Worm (Caenorhabditis elegans): ENCODE measurements around the gene Y66D12A.1.

Y66D12A.1 gene

DNA sequence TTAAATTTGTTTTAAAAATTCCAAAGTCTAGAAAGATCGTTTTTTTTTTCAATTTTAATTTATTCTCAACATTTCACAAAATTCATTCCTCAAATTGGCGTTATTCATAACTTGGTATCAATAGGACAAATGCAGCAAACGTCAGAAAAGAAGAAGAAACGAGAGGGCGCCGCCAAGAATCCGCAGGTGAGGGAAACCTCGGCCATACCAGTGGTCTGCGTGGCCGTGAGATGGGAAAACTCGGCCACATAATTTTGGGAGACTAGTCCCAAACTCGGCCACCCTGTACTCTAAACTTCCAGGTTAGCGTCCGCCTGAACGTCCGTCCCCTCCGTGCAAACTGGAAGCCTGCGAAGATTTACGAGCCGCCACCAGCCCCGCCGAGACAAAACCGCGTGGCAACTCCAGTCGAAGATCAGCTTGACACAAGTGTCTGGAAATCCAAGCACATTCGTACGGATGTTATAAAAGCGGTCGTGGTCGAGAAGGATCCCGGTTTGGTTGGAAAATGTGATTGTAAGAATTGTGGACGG is 44.5 kb upstream of the Y66D12A.1 start, which contains the start of gene Y66D12A.11:
TSS of gene Y66D12A.11 (plus strand) at position 51 of the 533 bp plus-strand sequence.
- no peak for TF ChIP-seq tbx-7 (tag; optimal IDR thresholded peaks at IDR 0.05)
- no peak for TF ChIP-seq hlh-6 (tag; optimal IDR thresholded peaks at IDR 0.05)
- no peak for TF ChIP-seq mec-3 (tag; optimal IDR thresholded peaks at IDR 0.05; ENCODE audit: borderline replicate concordance)
- TF ChIP-seq K02D7.2 (tag; optimal IDR thresholded peaks at IDR 0.05) = no peak
- TF ChIP-seq ceh-31 (tag; optimal IDR thresholded peaks at IDR 0.05) = no peak
- TF ChIP-seq nfya-1 (tag; optimal IDR thresholded peaks at IDR 0.05) = no peak
- no peak for TF ChIP-seq sox-2 (GFP tag; IDR thresholded peaks at IDR 0.05)
- no peak for TF ChIP-seq hlh-15 (tag; optimal IDR thresholded peaks at IDR 0.05)
- no peak for TF ChIP-seq Y22D7AL.16 (tag; optimal IDR thresholded peaks at IDR 0.05)
- no peak for TF ChIP-seq zip-5 (tag; optimal IDR thresholded peaks at IDR 0.05)
- no peak for TF ChIP-seq dmd-4 (tag; optimal IDR thresholded peaks at IDR 0.05; ENCODE audit: borderline replicate concordance)
- no peak for TF ChIP-seq pha-2 (tag; optimal IDR thresholded peaks at IDR 0.05)
- no peak for TF ChIP-seq odd-2 (tag; optimal IDR thresholded peaks at IDR 0.05)
- no peak for TF ChIP-seq hlh-30 (tag; optimal IDR thresholded peaks at IDR 0.05; ENCODE audit: insufficient read depth)
- TF ChIP-seq K09A11.1 (tag; optimal IDR thresholded peaks at IDR 0.05; ENCODE audit: insufficient read depth) = no peak
- no peak for TF ChIP-seq unc-42 (tag; optimal IDR thresholded peaks at IDR 0.05)

DNA sequence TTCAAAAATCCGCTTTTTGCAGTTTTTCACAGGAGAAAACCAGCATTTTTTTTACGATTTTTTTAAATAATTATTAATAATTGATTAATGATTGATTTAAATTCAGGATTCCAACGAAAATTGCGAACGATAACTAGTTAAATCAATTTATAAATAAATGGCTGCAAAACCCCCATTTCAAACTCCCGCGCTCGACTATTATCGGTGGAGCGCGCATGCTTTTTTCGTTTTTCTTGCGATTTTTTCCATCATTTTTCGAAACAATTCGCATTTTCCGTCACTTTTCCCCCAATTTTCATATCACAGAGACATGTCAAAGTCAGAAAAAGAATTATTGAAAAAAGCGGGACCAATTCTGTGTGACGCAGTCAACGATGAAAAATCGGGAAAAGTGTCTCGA is 42.4 kb upstream of the Y66D12A.1 start, which contains the start of gene Y66D12A.10:
TSS of gene Y66D12A.10 (plus strand) at position 273 of the 400 bp plus-strand sequence.
- TF ChIP-seq C08G9.2 (tag; optimal IDR thresholded peaks at IDR 0.05) (no peak), ceh-2 (tag; optimal IDR thresholded peaks at IDR 0.05) (no peak), unc-86 (tag; optimal IDR thresholded peaks at IDR 0.05) (no peak), dmd-4 (tag; optimal IDR thresholded peaks at IDR 0.05; ENCODE audit: borderline replicate concordance) (no peak), nfya-1 (tag; optimal IDR thresholded peaks at IDR 0.05) (no peak)

DNA sequence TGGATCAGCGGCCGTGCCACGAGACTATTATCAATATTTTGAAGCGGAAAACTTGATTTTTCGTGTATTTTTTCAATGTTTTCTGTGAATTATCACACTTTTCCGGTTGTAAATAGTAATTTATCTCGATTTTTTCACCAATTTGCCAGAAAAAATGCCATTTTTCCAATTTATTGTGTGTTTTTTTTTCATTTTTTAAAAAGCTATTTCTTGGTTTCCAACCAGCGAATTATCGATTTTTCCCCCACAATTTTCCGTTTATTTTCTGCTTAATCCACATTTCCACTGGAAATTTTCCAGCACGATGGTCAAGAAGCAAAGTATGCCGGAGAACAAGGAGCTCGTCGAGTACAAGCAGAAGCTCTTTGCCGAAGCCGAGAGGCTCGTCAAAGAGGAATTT is 40.1 kb upstream of the Y66D12A.1 start, which contains the start of gene psme-3:
TSS of gene psme-3 (plus strand) at position 301 of the 400 bp plus-strand sequence.
- TF ChIP-seq elt-2 (tag; optimal IDR thresholded peaks at IDR 0.05) (no peak), nhr-11 (tag; optimal IDR thresholded peaks at IDR 0.05) (no peak), tbx-7 (tag; optimal IDR thresholded peaks at IDR 0.05) (no peak), fax-1 (tag; optimal IDR thresholded peaks at IDR 0.05) (no peak), ahr-1 (tag; optimal IDR thresholded peaks at IDR 0.05) (no peak), ceh-31 (tag; optimal IDR thresholded peaks at IDR 0.05) (no peak)

- no peak for TF ChIP-seq tbx-2 (tag; optimal IDR thresholded peaks at IDR 0.05)
- TF ChIP-seq ceh-14 (tag; optimal IDR thresholded peaks at IDR 0.05) = no peak
- TF ChIP-seq pha-2 (tag; optimal IDR thresholded peaks at IDR 0.05) = no peak
- TF ChIP-seq K09A11.1 (tag; optimal IDR thresholded peaks at IDR 0.05; ENCODE audit: insufficient read depth) = no peak
- TF ChIP-seq dmd-4 (tag; optimal IDR thresholded peaks at IDR 0.05; ENCODE audit: borderline replicate concordance) = no peak
- no peak for TF ChIP-seq ceh-45 (GFP tag; IDR thresholded peaks at IDR 0.05)
- no peak for TF ChIP-seq hlh-13 (GFP tag; optimal IDR thresholded peaks at IDR 0.05)
- TF ChIP-seq fkh-10 (GFP tag; optimal IDR thresholded peaks at IDR 0.05) = no peak
- TF ChIP-seq C08G9.2 (tag; optimal IDR thresholded peaks at IDR 0.05) = no peak
- no peak for TF ChIP-seq sox-4 (tag; optimal IDR thresholded peaks at IDR 0.05)
- no peak for TF ChIP-seq fkh-6 (tag; optimal IDR thresholded peaks at IDR 0.05)
- TF ChIP-seq ceh-19 (GFP tag; optimal IDR thresholded peaks at IDR 0.05) = no peak
- no peak for TF ChIP-seq dve-1 (tag; optimal IDR thresholded peaks at IDR 0.05)
- TF ChIP-seq unc-86 (tag; optimal IDR thresholded peaks at IDR 0.05) = no peak
- no peak for TF ChIP-seq ceh-9 (tag; optimal IDR thresholded peaks at IDR 0.05)
- TF ChIP-seq ama-1 (optimal IDR thresholded peaks at IDR 0.05) = no peak
- TF ChIP-seq madf-2 (tag; optimal IDR thresholded peaks at IDR 0.05) = no peak
- no peak for TF ChIP-seq ztf-16 (tag; optimal IDR thresholded peaks at IDR 0.05)
- no peak for TF ChIP-seq hlh-15 (tag; optimal IDR thresholded peaks at IDR 0.05)
- no peak for TF ChIP-seq pqm-1 (tag; optimal IDR thresholded peaks at IDR 0.05)
Measured at ce11 chrIII:11573921-11574320, 34.0 kb upstream of the Y66D12A.1 start, which contains the start of gene Y66D12A.8. TSS of gene Y66D12A.8 (plus strand) at chrIII:11574221.
